Fruit fly (Drosophila melanogaster) whole organism, embryonic: ENCODE results near the gene Tim13.
A peak's percentile ranks its signal among the peaks of the same experiment; 100 is the strongest.

Experiments used
- Antp ChIP-seq: fragments of 200-800 bp; sonication (Bioruptor generic); optimal IDR thresholded peaks from 3 replicates; lab custom pipeline; 2016; ENCODE audit warnings: missing biosample characterization, missing genetic modification characterization
- CG10979 ChIP-seq: fragments of 200-800 bp; sonication (Bioruptor generic); optimal IDR thresholded peaks from 2 replicates; lab custom pipeline; 2018; ENCODE audit warnings: missing biosample characterization, mild to moderate bottlenecking, missing genetic modification characterization, moderate library complexity
- CG11696 ChIP-seq: fragments of 200-800 bp; sonication (Bioruptor generic); IDR thresholded peaks from 2 replicates; pipeline ENCODE4 v1.3.6; 2022; ENCODE audit warnings: missing biosample characterization, missing genetic modification characterization
- CG13624 ChIP-seq: fragments of 200-800 bp; sonication (Bioruptor generic); optimal IDR thresholded peaks from 2 replicates; lab custom pipeline; 2016; ENCODE audit warnings: missing biosample characterization, missing genetic modification characterization
- CG15514 ChIP-seq: fragments of 200-800 bp; sonication (Bioruptor generic); optimal IDR thresholded peaks from 3 replicates; lab custom pipeline; 2017; ENCODE audit warnings: missing biosample characterization, missing genetic modification characterization, mild to moderate bottlenecking, moderate library complexity, missing genetic modification reagents
- CG1602 ChIP-seq: fragments of 200-800 bp; sonication (Bioruptor generic); optimal IDR thresholded peaks from 3 replicates; lab custom pipeline; 2016; ENCODE audit warnings: missing biosample characterization, missing genetic modification characterization
- CG2889 ChIP-seq: fragments of 200-800 bp; sonication (Bioruptor generic); IDR thresholded peaks from 3 replicates; pipeline ENCODE4 v1.3.6; 2022; ENCODE audit warnings: missing biosample characterization, missing genetic modification characterization
- CG31365 ChIP-seq: fragments of 200-800 bp; sonication (Bioruptor generic); optimal IDR thresholded peaks from 2 replicates; lab custom pipeline; 2018; ENCODE audit warnings: missing biosample characterization, mild to moderate bottlenecking, missing genetic modification characterization
- CG32532 ChIP-seq: fragments of 200-800 bp; sonication (Bioruptor generic); IDR thresholded peaks from 2 replicates; pipeline ENCODE4 v1.3.6; 2022; ENCODE audit warnings: missing biosample characterization, missing genetic modification characterization
- CG33557 ChIP-seq: fragments of 200-800 bp; sonication (Bioruptor generic); optimal IDR thresholded peaks from 2 replicates; lab custom pipeline; 2019; ENCODE audit warnings: missing biosample characterization, mild to moderate bottlenecking, missing genetic modification characterization, moderate library complexity
- CG3995 ChIP-seq: fragments of 200-800 bp; sonication (Bioruptor generic); optimal IDR thresholded peaks from 3 replicates; lab custom pipeline; 2016; ENCODE audit warnings: missing biosample characterization, missing genetic modification characterization
- CG4404 ChIP-seq: fragments of 200-800 bp; sonication (Bioruptor generic); IDR thresholded peaks from 2 replicates; pipeline ENCODE4 v1.3.6; 2022; ENCODE audit warnings: missing biosample characterization, missing genetic modification characterization
- CG6272 ChIP-seq: fragments of 200-800 bp; sonication (Bioruptor generic); IDR thresholded peaks from 2 replicates; pipeline ENCODE4 v1.3.6; 2022; ENCODE audit warnings: missing biosample characterization, missing genetic modification characterization
- CG7963 ChIP-seq: fragments of 200-800 bp; sonication (Bioruptor generic); IDR thresholded peaks from 3 replicates; pipeline ENCODE4 v1.3.6; 2022; ENCODE audit warnings: missing biosample characterization, missing genetic modification characterization; ENCODE audit not compliant: partially characterized antibody
- CG8388 ChIP-seq: fragments of 200-800 bp; sonication (Bioruptor generic); optimal IDR thresholded peaks from 2 replicates; lab custom pipeline; 2019; ENCODE audit warnings: missing biosample characterization, mild to moderate bottlenecking, missing genetic modification characterization, moderate library complexity
- CG9437 ChIP-seq: fragments of 200-800 bp; sonication (Bioruptor generic); optimal IDR thresholded peaks from 2 replicates; lab custom pipeline; 2018; ENCODE audit warnings: missing biosample characterization, mild to moderate bottlenecking, missing genetic modification characterization
- CoRest ChIP-seq: fragments of 200-800 bp; sonication (Bioruptor generic); optimal IDR thresholded peaks from 3 replicates; lab custom pipeline; 2018; ENCODE audit warnings: missing biosample characterization, mild to moderate bottlenecking, missing genetic modification characterization, moderate library complexity
- D ChIP-seq, 2 experiments: fragments of 200-800 bp in 1 of 2; fragments of >200 bp in 1 of 2; sonication (Bioruptor generic) in 1 of 2; optimal IDR thresholded peaks; 2 replicates in 1 of 2; 3 replicates in 1 of 2; lab custom pipeline; 2017; ENCODE audit warnings: mild to moderate bottlenecking in 1 of 2, missing biosample characterization in 1 of 2, missing genetic modification characterization in 1 of 2, missing genetic modification reagents in 1 of 2
- Doc2 ChIP-seq: fragments of 200-800 bp; sonication (Bioruptor generic); IDR thresholded peaks from 2 replicates; pipeline ENCODE4 v1.3.6; 2022; ENCODE audit warnings: missing biosample characterization, missing genetic modification characterization
- Drgx ChIP-seq: fragments of 200-800 bp; sonication (Bioruptor generic); IDR thresholded peaks from 2 replicates; pipeline ENCODE4 v1.3.6; 2022; ENCODE audit warnings: missing biosample characterization, missing genetic modification characterization
- ERR ChIP-seq: fragments of 200-800 bp; sonication (Bioruptor generic); optimal IDR thresholded peaks from 2 replicates; lab custom pipeline; 2016; ENCODE audit warnings: missing biosample characterization, missing genetic modification characterization
- HLH54F ChIP-seq: fragments of 200-800 bp; sonication (Bioruptor generic); optimal IDR thresholded peaks from 3 replicates; lab custom pipeline; 2016; ENCODE audit warnings: missing biosample characterization, missing genetic modification characterization
- MESR4 ChIP-seq: fragments of 200-800 bp; sonication (Bioruptor generic); optimal IDR thresholded peaks from 2 replicates; lab custom pipeline; 2018; ENCODE audit warnings: missing biosample characterization, mild to moderate bottlenecking, missing genetic modification characterization, moderate library complexity
- Mad ChIP-seq: fragments of 200-800 bp; sonication (Bioruptor generic); optimal IDR thresholded peaks from 2 replicates; lab custom pipeline; 2016; ENCODE audit warnings: missing biosample characterization, missing genetic modification characterization
- Mrtf ChIP-seq: fragments of 200-800 bp; sonication (Bioruptor generic); IDR thresholded peaks from 3 replicates; pipeline ENCODE4 v1.3.6; 2022; ENCODE audit warnings: missing biosample characterization, missing genetic modification characterization
- Myb ChIP-seq: fragments of 200-800 bp; sonication (Bioruptor generic); optimal IDR thresholded peaks from 2 replicates; lab custom pipeline; 2016; ENCODE audit warnings: missing biosample characterization, missing genetic modification characterization
- NK7.1 ChIP-seq: fragments of 200-800 bp; sonication (Bioruptor generic); optimal IDR thresholded peaks from 3 replicates; lab custom pipeline; 2016; ENCODE audit warnings: missing biosample characterization, missing genetic modification characterization
- Spps ChIP-seq: fragments of 200-800 bp; sonication (Bioruptor generic); optimal IDR thresholded peaks from 2 replicates; lab custom pipeline; 2018; ENCODE audit warnings: missing biosample characterization, mild to moderate bottlenecking, missing genetic modification characterization
- Stat92E ChIP-seq, 3 experiments: fragments of >200 bp in 2 of 3; fragments of 200-800 bp in 1 of 3; sonication (Bioruptor generic) in 1 of 3; optimal IDR thresholded peaks; 2 replicates each; lab custom pipeline; 2017 to 2019; ENCODE audit warnings: missing biosample characterization in 3 of 3, missing genetic modification characterization in 3 of 3, mild to moderate bottlenecking in 1 of 3, moderate library complexity in 1 of 3
- ap ChIP-seq: fragments of 200-800 bp; sonication (Bioruptor generic); IDR thresholded peaks from 2 replicates; pipeline ENCODE4 v1.3.6; 2022; ENCODE audit warnings: missing biosample characterization, missing genetic modification characterization
- ash1 ChIP-seq: fragments of 200-800 bp; sonication (Bioruptor generic); optimal IDR thresholded peaks from 2 replicates; lab custom pipeline; 2018; ENCODE audit warnings: missing biosample characterization, mild to moderate bottlenecking, missing genetic modification characterization
- caup ChIP-seq: fragments of 200-800 bp; sonication (Bioruptor generic); optimal IDR thresholded peaks from 3 replicates; lab custom pipeline; 2017; ENCODE audit warnings: missing biosample characterization, mild to moderate bottlenecking, missing genetic modification characterization, moderate library complexity; ENCODE audit not compliant: severe bottlenecking
- fd96Cb ChIP-seq: fragments of 200-800 bp; sonication (Bioruptor generic); optimal IDR thresholded peaks from 2 replicates; lab custom pipeline; 2018; ENCODE audit warnings: missing biosample characterization, mild to moderate bottlenecking, missing genetic modification characterization, moderate library complexity
- gcm2 ChIP-seq: fragments of 200-800 bp; sonication (Bioruptor generic); optimal IDR thresholded peaks from 2 replicates; lab custom pipeline; 2016; ENCODE audit warnings: missing biosample characterization, missing genetic modification characterization
- gsb ChIP-seq: fragments of 200-800 bp; sonication (Bioruptor generic); IDR thresholded peaks from 2 replicates; pipeline ENCODE4 v1.3.6; 2022; ENCODE audit warnings: missing biosample characterization, missing genetic modification characterization
- hbn ChIP-seq: fragments of 200-800 bp; sonication (Bioruptor generic); IDR thresholded peaks from 2 replicates; pipeline ENCODE4 v1.3.6; 2022; ENCODE audit warnings: missing biosample characterization, missing genetic modification characterization; ENCODE audit not compliant: partially characterized antibody
- hkb ChIP-seq, 2 experiments: fragments of 200-800 bp in 1 of 2; fragments of >200 bp in 1 of 2; sonication (Bioruptor generic) in 1 of 2; IDR thresholded peaks in 1 of 2; optimal IDR thresholded peaks in 1 of 2; 2 replicates each; pipeline versions ENCODE4 v1.3.6 to Lab custom; 2017 to 2022; ENCODE audit warnings: missing biosample characterization in 1 of 2, missing genetic modification characterization in 1 of 2
- ind ChIP-seq: fragments of 200-800 bp; sonication (Bioruptor generic); optimal IDR thresholded peaks from 3 replicates; lab custom pipeline; 2016; ENCODE audit warnings: missing biosample characterization, missing genetic modification characterization
- org-1 ChIP-seq: fragments of 200-800 bp; sonication (Bioruptor generic); optimal IDR thresholded peaks from 2 replicates; lab custom pipeline; 2017; ENCODE audit warnings: missing biosample characterization, missing genetic modification characterization
- sens ChIP-seq: fragments of 200-800 bp; sonication (Bioruptor generic); peaks from one replicate; lab custom pipeline; 2016; ENCODE audit warnings: missing biosample characterization, missing genetic modification characterization
- shn ChIP-seq: fragments of 200-800 bp; sonication (Bioruptor generic); optimal IDR thresholded peaks from 3 replicates; lab custom pipeline; 2016; ENCODE audit warnings: missing biosample characterization, missing genetic modification characterization
- so ChIP-seq: fragments of 200-800 bp; sonication (Bioruptor generic); IDR thresholded peaks from 3 replicates; pipeline ENCODE4 v1.3.6; 2022; ENCODE audit warnings: missing biosample characterization, missing genetic modification characterization
- tgo ChIP-seq: fragments of 200-800 bp; sonication (Bioruptor generic); IDR thresholded peaks from 3 replicates; pipeline ENCODE4 v1.3.6; 2022; ENCODE audit warnings: missing biosample characterization, missing genetic modification characterization
- tx ChIP-seq: fragments of 200-800 bp; sonication (Bioruptor generic); optimal IDR thresholded peaks from 2 replicates; lab custom pipeline; 2016; ENCODE audit warnings: missing biosample characterization, missing genetic modification characterization
- vnd ChIP-seq: fragments of 200-800 bp; sonication (Bioruptor generic); IDR thresholded peaks from 3 replicates; pipeline ENCODE4 v1.3.6; 2022; ENCODE audit warnings: missing biosample characterization, missing genetic modification characterization; ENCODE audit not compliant: partially characterized antibody
- wdn ChIP-seq: fragments of 200-800 bp; sonication (Bioruptor generic); IDR thresholded peaks from 2 replicates; pipeline ENCODE4 v1.3.6; 2022; ENCODE audit warnings: missing biosample characterization, missing genetic modification characterization
- zfh1 ChIP-seq: fragments of 200-800 bp; sonication (Bioruptor generic); IDR thresholded peaks from 3 replicates; pipeline ENCODE4 v1.3.6; 2022; ENCODE audit warnings: missing biosample characterization, missing genetic modification characterization

Gene Tim13

dm6 chr3L:11822446-11823334 is 48.4 kb upstream of the Tim13 start, which contains the start of gene RpL10Ab (continued):
- no peak for TF ChIP-seq NK7.1 (GFP tag; lab: Kevin White, UChicago)
- TF ChIP-seq CG4404 (GFP tag; lab: Robert Waterston, UW): peak; percentile 80
- TF ChIP-seq ash1 (GFP tag; lab: Kevin White, UChicago): peak; percentile 15
- TF ChIP-seq so (GFP tag; lab: Robert Waterston, UW): peak; percentile 8; the same call in 1 of the 3 replicates
- TF ChIP-seq fd96Cb (tag; lab: Kevin White, UChicago): peak; percentile 26
- TF ChIP-seq CG11696 (GFP tag; lab: Robert Waterston, UW): no peak
- no peak for TF ChIP-seq ERR (GFP tag; lab: Kevin White, UChicago)
- peak; percentile 51 for TF ChIP-seq CG13624 (GFP tag; lab: Kevin White, UChicago)
- TF ChIP-seq CG2889 (GFP tag; lab: Robert Waterston, UW): peak; percentile 4; the same call in 1 of the 3 replicates
- no peak for TF ChIP-seq D (optimal IDR thresholded peaks at IDR 0.05; lab: Kevin White, UChicago)
- peak; percentile 83 for TF ChIP-seq D (GFP tag; optimal IDR thresholded peaks at IDR 0.05; lab: Kevin White, UChicago)
- TF ChIP-seq tx (GFP tag; lab: Kevin White, UChicago): no peak
- TF ChIP-seq zfh1: peak; percentile 42; the same call in 2 of the 3 replicates
- TF ChIP-seq CG31365: peak; percentile 45
- peak; percentile 66; the same call in 1 of the 2 replicates for TF ChIP-seq CG6272 (GFP tag; lab: Robert Waterston, UW)
- peak; percentile 21; the same call in 1 of the 2 replicates for TF ChIP-seq Drgx (GFP tag; lab: Robert Waterston, UW)
- 0 out of 2 replicates have a peak, but pooled peaks have one; percentile 29 for TF ChIP-seq ap (GFP tag; lab: Robert Waterston, UW)
- no peak for TF ChIP-seq Spps
- TF ChIP-seq CG7963 (GFP tag; lab: Robert Waterston, UW): peak; percentile 88
- TF ChIP-seq caup (GFP tag; lab: Kevin White, UChicago): peak; percentile 72
- TF ChIP-seq sens: peak; percentile 83
- TF ChIP-seq HLH54F (GFP tag; lab: Kevin White, UChicago): peak; percentile 32
- TF ChIP-seq Doc2: no peak
- no peak for TF ChIP-seq hkb (optimal IDR thresholded peaks at IDR 0.05; lab: Kevin White, UChicago)
- no peak for TF ChIP-seq hkb (GFP tag; IDR thresholded peaks at IDR 0.05; lab: Robert Waterston, UW)
- TF ChIP-seq wdn: peak; percentile 69
- peak; percentile 78 for TF ChIP-seq CG32532 (GFP tag; lab: Robert Waterston, UW)
- peak; percentile 7 for TF ChIP-seq CG33557 (GFP tag; lab: Kevin White, UChicago)
- peak; percentile 46 for TF ChIP-seq CG3995 (GFP tag; lab: Kevin White, UChicago)
- peak; percentile 60 for TF ChIP-seq CG9437 (GFP tag; lab: Kevin White, UChicago)
- peak; percentile 74 for TF ChIP-seq vnd (GFP tag; lab: Robert Waterston, UW)
- no peak for TF ChIP-seq Stat92E (GFP tag; optimal IDR thresholded peaks at IDR 0.05; lab: Kevin White, UChicago)
- no peak for TF ChIP-seq shn
- peak; percentile 71 for TF ChIP-seq ind
- no peak for TF ChIP-seq gcm2 (GFP tag; lab: Kevin White, UChicago)
- TF ChIP-seq Mrtf (GFP tag; lab: Robert Waterston, UW): peak; percentile 35; the same call in 1 of the 3 replicates
- peak; percentile 63 for TF ChIP-seq hbn
- peak; percentile 17 for TF ChIP-seq CG10979 (tag; lab: Kevin White, UChicago)
- TF ChIP-seq Myb (GFP tag; lab: Kevin White, UChicago): no peak
- TF ChIP-seq CG15514: peak; percentile 57
- TF ChIP-seq CG1602 (GFP tag; lab: Kevin White, UChicago): peak; percentile 55
- TF ChIP-seq Mad (GFP tag; lab: Kevin White, UChicago): peak; percentile 7
- TF ChIP-seq CoRest (tag; lab: Kevin White, UChicago): peak; percentile 73
- peak; percentile 99 for TF ChIP-seq MESR4 (GFP tag; lab: Kevin White, UChicago)
- TF ChIP-seq gsb (GFP tag; lab: Robert Waterston, UW): no peak
- peak; percentile 71 for TF ChIP-seq tgo
- TF ChIP-seq Antp (GFP tag; lab: Kevin White, UChicago): no peak
- peak; percentile 50 for TF ChIP-seq CG8388
- peak; percentile 34 for TF ChIP-seq org-1 (GFP tag; lab: Kevin White, UChicago)
